Worm (Caenorhabditis elegans): ENCODE measurements around the gene sur-7.
A peak's percentile ranks its signal among the peaks of the same experiment; 100 is the strongest.

The sur-7 gene

ce11 chrX:16377903-16378302 lies 1.5 kb downstream of the sur-7 start (continued):
- TF ChIP-seq ceh-6 (GFP tag; optimal IDR thresholded peaks at IDR 0.05), result no peak
- no peak for TF ChIP-seq ceh-19 (GFP tag; optimal IDR thresholded peaks at IDR 0.05)
- no peak for TF ChIP-seq pag-3 (tag; optimal IDR thresholded peaks at IDR 0.05; ENCODE audit: borderline replicate concordance)
- TF ChIP-seq ceh-31 (tag; optimal IDR thresholded peaks at IDR 0.05), result no peak
- TF ChIP-seq ceh-30 (tag; optimal IDR thresholded peaks at IDR 0.05), result no peak
- TF ChIP-seq elt-2 (tag; optimal IDR thresholded peaks at IDR 0.05), result peak; percentile 88
- peak; percentile 49 for TF ChIP-seq pqm-1 (tag; optimal IDR thresholded peaks at IDR 0.05)
- TF ChIP-seq npax-4 (tag; optimal IDR thresholded peaks at IDR 0.05), result no peak
- TF ChIP-seq ama-1 (optimal IDR thresholded peaks at IDR 0.05), result no peak
- no peak for TF ChIP-seq C08G9.2 (tag; optimal IDR thresholded peaks at IDR 0.05)
- TF ChIP-seq ttx-3 (tag; optimal IDR thresholded peaks at IDR 0.05), result no peak
- peak; percentile 12 for TF ChIP-seq K09A11.1 (tag; optimal IDR thresholded peaks at IDR 0.05; ENCODE audit: insufficient read depth)
- no peak for TF ChIP-seq rnt-1 (tag; optimal IDR thresholded peaks at IDR 0.05)
- no peak for TF ChIP-seq unc-86 (tag; optimal IDR thresholded peaks at IDR 0.05)
- no peak for TF ChIP-seq sox-2 (GFP tag; IDR thresholded peaks at IDR 0.05)
- peak; percentile 55 for TF ChIP-seq dve-1 (tag; optimal IDR thresholded peaks at IDR 0.05)

ce11 chrX:16381115-16381514 lies 4.7 kb downstream of the sur-7 start:
- TF ChIP-seq hlh-8 (tag; optimal IDR thresholded peaks at IDR 0.05) (no peak), sox-4 (tag; optimal IDR thresholded peaks at IDR 0.05) (no peak), sox-2 (GFP tag; IDR thresholded peaks at IDR 0.05) (no peak), pha-2 (tag; optimal IDR thresholded peaks at IDR 0.05) (no peak), ttx-3 (tag; optimal IDR thresholded peaks at IDR 0.05) (no peak), tbx-2 (tag; optimal IDR thresholded peaks at IDR 0.05) (no peak), lin-11 (tag; optimal IDR thresholded peaks at IDR 0.05) (no peak), pros-1 (tag; optimal IDR thresholded peaks at IDR 0.05) (no peak), ceh-30 (tag; optimal IDR thresholded peaks at IDR 0.05) (no peak), elt-2 (tag; optimal IDR thresholded peaks at IDR 0.05) (no peak), ceh-22 (tag; optimal IDR thresholded peaks at IDR 0.05) (no peak), tbx-7 (tag; optimal IDR thresholded peaks at IDR 0.05) (no peak), npax-4 (tag; optimal IDR thresholded peaks at IDR 0.05) (no peak), pat-9 (tag; optimal IDR thresholded peaks at IDR 0.05) (no peak), ceh-18 (tag; optimal IDR thresholded peaks at IDR 0.05) (no peak)

ce11 chrX:16381908-16382307 lies 5.5 kb downstream of the sur-7 start:
- no peak for TF ChIP-seq ceh-6 (GFP tag; optimal IDR thresholded peaks at IDR 0.05)
- TF ChIP-seq unc-55 (GFP tag; optimal IDR thresholded peaks at IDR 0.05), result no peak
- TF ChIP-seq pha-4 (tag; optimal IDR thresholded peaks at IDR 0.05), result no peak
- no peak for TF ChIP-seq pag-3 (tag; optimal IDR thresholded peaks at IDR 0.05; ENCODE audit: borderline replicate concordance)
- no peak for TF ChIP-seq unc-3 (GFP tag; conservative IDR thresholded peaks at IDR 0.05)
- TF ChIP-seq unc-3 (tag; optimal IDR thresholded peaks at IDR 0.05), result no peak
- TF ChIP-seq ama-1 (optimal IDR thresholded peaks at IDR 0.05), result no peak
- TF ChIP-seq eyg-1 (tag; optimal IDR thresholded peaks at IDR 0.05), result no peak

ce11 chrX:16383084-16383483 lies 6.7 kb downstream of the sur-7 start:
- TF ChIP-seq elt-4 (tag; optimal IDR thresholded peaks at IDR 0.05) (peak; percentile 72), rnt-1 (tag; optimal IDR thresholded peaks at IDR 0.05) (no peak)

- TF ChIP-seq syd-9 (tag; optimal IDR thresholded peaks at IDR 0.05), result no peak
- TF ChIP-seq sox-4 (tag; optimal IDR thresholded peaks at IDR 0.05), result no peak
- TF ChIP-seq C38D4.7 (GFP tag; optimal IDR thresholded peaks at IDR 0.05), result no peak
- no peak for TF ChIP-seq dmd-4 (tag; optimal IDR thresholded peaks at IDR 0.05; ENCODE audit: borderline replicate concordance)
- no peak for TF ChIP-seq ttx-3 (tag; optimal IDR thresholded peaks at IDR 0.05)
- no peak for TF ChIP-seq ceh-18 (tag; optimal IDR thresholded peaks at IDR 0.05)
- no peak for TF ChIP-seq ref-2 (tag; optimal IDR thresholded peaks at IDR 0.05)
- no peak for TF ChIP-seq ceh-45 (GFP tag; IDR thresholded peaks at IDR 0.05)
- TF ChIP-seq ceh-19 (GFP tag; optimal IDR thresholded peaks at IDR 0.05), result no peak
- no peak for TF ChIP-seq ceh-9 (tag; optimal IDR thresholded peaks at IDR 0.05)
- no peak for TF ChIP-seq sdc-2 (tag; optimal IDR thresholded peaks at IDR 0.05)
- TF ChIP-seq pha-4 (tag; optimal IDR thresholded peaks at IDR 0.05), result no peak
- no peak for TF ChIP-seq ceh-48 (tag; optimal IDR thresholded peaks at IDR 0.05)
- TF ChIP-seq dve-1 (tag; optimal IDR thresholded peaks at IDR 0.05), result no peak
- no peak for TF ChIP-seq ztf-16 (tag; optimal IDR thresholded peaks at IDR 0.05)
- no peak for TF ChIP-seq zip-5 (tag; optimal IDR thresholded peaks at IDR 0.05)
- TF ChIP-seq F13H6.1 (tag; optimal IDR thresholded peaks at IDR 0.05), result no peak
These were observed 7.6 kb downstream of the sur-7 start for ce11 chrX:16384010-16384409.

Data from whole organism, late embryonic.